Worm (Caenorhabditis elegans) whole organism, young adult: ENCODE measurements around the gene valv-1.

Experiments used
- B0019.2 ChIP-seq: fragments of 200-800 bp; sonication (Bioruptor generic); conservative IDR thresholded peaks from 2 replicates; pipeline ENCODE4 v1.3.6; 2022; ENCODE audit warnings: missing genetic modification reagents, missing genetic modification characterization, missing compliant biosample characterization
- B0336.3 ChIP-seq: fragments of 200-800 bp; sonication (Bioruptor generic); IDR thresholded peaks from 2 replicates; pipeline ENCODE4 v1.3.6; 2022; ENCODE audit warnings: missing genetic modification characterization, missing compliant biosample characterization
- D2030.7 ChIP-seq: fragments of 200-800 bp; sonication (Bioruptor generic); IDR thresholded peaks from 2 replicates; pipeline ENCODE4 v1.3.6; 2022; ENCODE audit warnings: missing genetic modification reagents, missing genetic modification characterization, missing compliant biosample characterization
- F10E7.11 ChIP-seq: sonication (generic microtip); optimal IDR thresholded peaks from 2 replicates; lab custom pipeline; 2017; ENCODE audit warnings: mild to moderate bottlenecking, missing genetic modification characterization, moderate library complexity, missing compliant biosample characterization
- F33H1.4 ChIP-seq: fragments of 200-800 bp; sonication (Bioruptor generic); IDR thresholded peaks from 2 replicates; pipeline ENCODE4 v1.3.6; 2022; ENCODE audit warnings: missing genetic modification reagents, missing genetic modification characterization, missing compliant biosample characterization
- F39B2.1 ChIP-seq: fragments of 200-800 bp; sonication (Bioruptor generic); IDR thresholded peaks from 2 replicates; pipeline ENCODE4 v1.3.6; 2022; ENCODE audit warnings: missing genetic modification reagents, missing genetic modification characterization, missing compliant biosample characterization
- F49E8.2 ChIP-seq: sonication (generic microtip); optimal IDR thresholded peaks from 3 replicates; lab custom pipeline; 2017; ENCODE audit warnings: missing genetic modification characterization, mild to moderate bottlenecking, missing compliant biosample characterization, antibody characterized with exemption, moderate library complexity; ENCODE audit not compliant: insufficient read depth
- K12H6.12 ChIP-seq: fragments of 200-800 bp; sonication (Bioruptor generic); optimal IDR thresholded peaks from 2 replicates; lab custom pipeline; 2018; ENCODE audit warnings: mild to moderate bottlenecking, missing genetic modification characterization, missing compliant biosample characterization
- Y56A3A.18 ChIP-seq: fragments of 200-800 bp; sonication (Bioruptor generic); IDR thresholded peaks from 2 replicates; pipeline ENCODE4 v1.3.6; 2022; ENCODE audit warnings: missing genetic modification reagents, missing genetic modification characterization, missing compliant biosample characterization
- Y67H2A.10 ChIP-seq: fragments of 200-800 bp; sonication (Bioruptor generic); conservative IDR thresholded peaks from 2 replicates; pipeline ENCODE4 v1.3.6; 2022; ENCODE audit warnings: missing genetic modification reagents, missing genetic modification characterization, missing compliant biosample characterization
- Y95B8A.8 ChIP-seq: fragments of 200-800 bp; sonication (Bioruptor generic); IDR thresholded peaks from 2 replicates; pipeline ENCODE4 v1.3.6; 2022; ENCODE audit warnings: missing genetic modification reagents, missing genetic modification characterization, missing compliant biosample characterization
- bed-2 ChIP-seq: fragments of 200-800 bp; sonication (Bioruptor generic); IDR thresholded peaks from 2 replicates; pipeline ENCODE4 v1.3.6; 2022; ENCODE audit warnings: missing genetic modification reagents, missing genetic modification characterization, missing compliant biosample characterization
- ccch-3 ChIP-seq: fragments of 200-800 bp; sonication (Bioruptor generic); optimal IDR thresholded peaks from 2 replicates; lab custom pipeline; 2018; ENCODE audit warnings: mild to moderate bottlenecking, missing genetic modification characterization, missing compliant biosample characterization
- cebp-1 ChIP-seq, 2 experiments: fragments of 200-800 bp in 1 of 2; sonication (Bioruptor generic) in 1 of 2; sonication (generic microtip) in 1 of 2; IDR thresholded peaks in 1 of 2; optimal IDR thresholded peaks in 1 of 2; 2 replicates each; pipeline versions ENCODE4 v1.3.6 to Lab custom; 2017 to 2022; ENCODE audit warnings: missing compliant biosample characterization in 2 of 2, missing genetic modification characterization in 2 of 2, mild to moderate bottlenecking in 1 of 2, missing genetic modification reagents in 1 of 2, moderate library complexity in 1 of 2
- cebp-2 ChIP-seq: fragments of 200-800 bp; sonication (Bioruptor generic); IDR thresholded peaks from 2 replicates; pipeline ENCODE4 v1.3.6; 2022; ENCODE audit warnings: missing genetic modification characterization, missing compliant biosample characterization
- ceh-91 ChIP-seq: fragments of 200-800 bp; sonication (Bioruptor generic); IDR thresholded peaks from 2 replicates; pipeline ENCODE4 v1.3.6; 2022; ENCODE audit warnings: missing genetic modification reagents, missing genetic modification characterization, missing compliant biosample characterization
- dpl-1 ChIP-seq: fragments of 150-350 bp; optimal IDR thresholded peaks from 2 replicates; lab custom pipeline; 2014; ENCODE audit warnings: missing biosample characterization, missing genetic modification reagents, missing genetic modification characterization
- efl-1 ChIP-seq: fragments of 150-350 bp; optimal IDR thresholded peaks from 2 replicates; lab custom pipeline; 2014; ENCODE audit warnings: missing biosample characterization, missing genetic modification reagents, missing genetic modification characterization
- egl-18 ChIP-seq: fragments of 200-800 bp; sonication (Bioruptor generic); IDR thresholded peaks from 2 replicates; pipeline ENCODE4 v1.3.6; 2022; ENCODE audit warnings: missing genetic modification reagents, missing genetic modification characterization, missing compliant biosample characterization
- egl-44 ChIP-seq: fragments of 200-800 bp; sonication (Bioruptor generic); IDR thresholded peaks from 2 replicates; pipeline ENCODE4 v1.3.6; 2022; ENCODE audit warnings: missing genetic modification reagents, missing genetic modification characterization, missing compliant biosample characterization
- fkh-3 ChIP-seq: sonication (generic microtip); optimal IDR thresholded peaks from 2 replicates; lab custom pipeline; 2016; ENCODE audit warnings: mild to moderate bottlenecking, missing genetic modification characterization, missing compliant biosample characterization
- him-1 ChIP-seq: sonication (generic microtip); optimal IDR thresholded peaks from 2 replicates; lab custom pipeline; 2016; ENCODE audit warnings: missing genotype, missing genetic modification reagents, missing genetic modification characterization, missing compliant biosample characterization
- hlh-12 ChIP-seq: sonication (generic microtip); optimal IDR thresholded peaks from 2 replicates; lab custom pipeline; 2016; ENCODE audit warnings: missing genetic modification characterization, missing compliant biosample characterization
- hmg-1.2 ChIP-seq: fragments of 200-800 bp; sonication (Bioruptor generic); IDR thresholded peaks from 2 replicates; pipeline ENCODE4 v1.3.6; 2022; ENCODE audit warnings: missing genetic modification reagents, missing genetic modification characterization, missing compliant biosample characterization
- hrde-1 ChIP-seq: sonication (generic microtip); optimal IDR thresholded peaks from 2 replicates; lab custom pipeline; 2016; ENCODE audit warnings: missing genetic modification characterization, mild to moderate bottlenecking, missing compliant biosample characterization, moderate library complexity, missing genotype, missing genetic modification reagents, borderline replicate concordance
- let-607 ChIP-seq, 2 experiments: fragments of 200-800 bp in 1 of 2; sonication (Bioruptor generic) in 1 of 2; sonication (generic microtip) in 1 of 2; optimal IDR thresholded peaks; 2 replicates each; lab custom pipeline; 2016 to 2018; ENCODE audit warnings: mild to moderate bottlenecking in 2 of 2, missing compliant biosample characterization in 2 of 2, missing genetic modification characterization in 2 of 2, moderate library complexity in 2 of 2, missing genotype in 1 of 2
- lin-35 ChIP-seq, 3 experiments: fragments of 150-350 bp in 2 of 3; sonication (generic microtip) in 1 of 3; optimal IDR thresholded peaks; 2 replicates each; lab custom pipeline; 2014 to 2018; ENCODE audit warnings: missing biosample characterization in 3 of 3, missing genetic modification characterization in 3 of 3, missing genetic modification reagents in 3 of 3
- lin-54 ChIP-seq: fragments of 200-800 bp; sonication (Bioruptor generic); optimal IDR thresholded peaks from 2 replicates; lab custom pipeline; 2018; ENCODE audit warnings: mild to moderate bottlenecking, missing genetic modification characterization, missing compliant biosample characterization
- lir-1 ChIP-seq: fragments of 200-800 bp; sonication (Bioruptor generic); conservative IDR thresholded peaks from 2 replicates; pipeline ENCODE4 v1.3.6; 2022; ENCODE audit warnings: missing genetic modification reagents, missing genetic modification characterization, missing compliant biosample characterization
- lsl-1 ChIP-seq: fragments of 200-800 bp; sonication (Bioruptor generic); optimal IDR thresholded peaks from 2 replicates; lab custom pipeline; 2018; ENCODE audit warnings: mild to moderate bottlenecking, missing genetic modification characterization, moderate library complexity, missing compliant biosample characterization
- madf-3 ChIP-seq: fragments of 200-800 bp; sonication (Bioruptor generic); IDR thresholded peaks from 2 replicates; pipeline ENCODE4 v1.3.6; 2022; ENCODE audit warnings: missing genetic modification reagents, missing genetic modification characterization, missing compliant biosample characterization
- madf-8 ChIP-seq: fragments of 200-800 bp; sonication (Bioruptor generic); conservative IDR thresholded peaks from 2 replicates; pipeline ENCODE4 v1.3.6; 2022; ENCODE audit warnings: missing genetic modification reagents, missing genetic modification characterization, missing compliant biosample characterization
- nfyb-1 ChIP-seq: fragments of 200-800 bp; sonication (Bioruptor generic); IDR thresholded peaks from 2 replicates; pipeline ENCODE4 v1.3.6; 2022; ENCODE audit warnings: missing genetic modification reagents, missing genetic modification characterization, missing compliant biosample characterization
- nhr-179 ChIP-seq: sonication (generic microtip); optimal IDR thresholded peaks from 2 replicates; lab custom pipeline; 2016; ENCODE audit warnings: mild to moderate bottlenecking, missing genetic modification characterization, missing compliant biosample characterization
- pbrm-1 ChIP-seq: fragments of 200-800 bp; sonication (Bioruptor generic); IDR thresholded peaks from 2 replicates; pipeline ENCODE4 v1.3.6; 2022; ENCODE audit warnings: missing genetic modification reagents, missing genetic modification characterization, missing compliant biosample characterization
- rpc-1 ChIP-seq, 2 experiments: fragments of 150-350 bp in 1 of 2; sonication (generic microtip) in 1 of 2; optimal IDR thresholded peaks; 2 replicates each; lab custom pipeline; 2014 to 2018; ENCODE audit warnings: missing biosample characterization in 1 of 2, missing genetic modification characterization in 1 of 2, missing genetic modification reagents in 1 of 2, missing genotype in 1 of 2
- snpc-4 ChIP-seq, 5 experiments: fragments of 150-350 bp in 1 of 5; sonication (generic microtip) in 4 of 5; optimal IDR thresholded peaks; 2 replicates each; lab custom pipeline; 2014 to 2018; ENCODE audit warnings: missing genetic modification characterization in 5 of 5, missing biosample characterization in 3 of 5, antibody characterized with exemption in 2 of 5, mild to moderate bottlenecking in 2 of 5, missing compliant biosample characterization in 2 of 5, missing genotype in 2 of 5, moderate library complexity in 2 of 5, missing genetic modification reagents in 1 of 5
- tbx-9 ChIP-seq: sonication (generic microtip); optimal IDR thresholded peaks from 2 replicates; lab custom pipeline; 2016; ENCODE audit warnings: borderline replicate concordance, missing genetic modification characterization, inconsistent platforms, missing compliant biosample characterization
- unc-62 ChIP-seq: fragments of 150-350 bp; optimal IDR thresholded peaks from 2 replicates; lab custom pipeline; 2014; ENCODE audit warnings: missing biosample characterization, missing genetic modification reagents, missing genetic modification characterization
- ztf-22 ChIP-seq: fragments of 200-800 bp; sonication (Bioruptor generic); optimal IDR thresholded peaks from 2 replicates; lab custom pipeline; 2018; ENCODE audit warnings: mild to moderate bottlenecking, missing genetic modification characterization, moderate library complexity, missing compliant biosample characterization
- ztf-25 ChIP-seq: fragments of 200-800 bp; sonication (Bioruptor generic); IDR thresholded peaks from 2 replicates; pipeline ENCODE4 v1.3.6; 2022; ENCODE audit warnings: missing genetic modification reagents, missing genetic modification characterization, missing compliant biosample characterization
- ztf-6 ChIP-seq: fragments of 200-800 bp; sonication (Bioruptor generic); IDR thresholded peaks from 2 replicates; pipeline ENCODE4 v1.3.6; 2022; ENCODE audit warnings: missing genetic modification reagents, missing genetic modification characterization, missing compliant biosample characterization

valv-1 gene

DNA sequence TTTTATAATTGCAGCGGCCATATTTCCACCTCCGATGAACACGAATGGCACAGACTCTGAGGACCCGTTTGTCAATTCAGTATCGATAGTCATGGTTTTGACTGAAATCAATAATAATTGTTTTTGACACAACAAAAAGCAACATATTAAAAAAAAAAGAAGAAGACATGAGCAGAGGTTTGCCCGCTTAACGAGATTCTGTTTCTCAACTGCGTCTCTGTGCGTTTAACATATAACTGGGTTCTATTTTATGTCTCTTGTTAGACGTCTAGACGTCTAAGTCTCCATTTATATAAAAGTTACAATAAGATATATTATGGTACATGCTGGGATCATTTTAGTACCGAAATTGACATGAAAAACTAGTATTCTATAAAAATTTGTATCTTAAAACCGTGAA is 32.1 kb upstream of the valv-1 start, which contains the start of gene pycr-4:
Gene pycr-4, minus strand, starts transcription at position 101 of the 400 bp plus-strand sequence.
- no peak for TF ChIP-seq ccch-3 (GFP tag; lab: Kevin White, UChicago)
- TF ChIP-seq ztf-6 (GFP tag; lab: Robert Waterston, UW) = no peak
- no peak for TF ChIP-seq let-607 (tag; optimal IDR thresholded peaks at IDR 0.05; lab: Kevin White, UChicago)
- TF ChIP-seq hmg-1.2 (GFP tag; lab: Robert Waterston, UW) = peak; percentile 36; the same call in 1 of the 2 replicates

DNA sequence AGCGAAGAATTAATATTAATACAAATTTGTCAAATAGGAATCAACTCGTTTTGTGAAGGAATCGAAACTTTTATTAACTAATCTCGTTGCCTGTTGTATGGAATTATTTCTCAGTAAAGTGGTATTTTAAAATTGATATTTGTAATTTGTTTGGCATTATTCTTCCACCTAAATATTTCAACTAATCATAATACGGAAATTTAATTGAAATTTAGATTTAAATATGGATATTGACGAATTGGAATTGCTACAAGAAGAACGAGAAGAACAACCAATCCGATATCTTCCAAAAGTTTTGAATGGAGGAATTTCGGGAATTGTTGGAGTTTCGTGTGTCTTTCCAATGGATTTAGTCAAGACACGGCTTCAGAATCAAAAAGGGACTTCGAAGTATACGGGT is 29.7 kb upstream of the valv-1 start, which contains the start of gene slc-25A18.2:
Gene slc-25A18.2, plus strand, starts transcription at position 216 of the 400 bp plus-strand sequence.
- no peak for TF ChIP-seq lsl-1 (GFP tag; lab: Kevin White, UChicago)
- no peak for TF ChIP-seq B0336.3
- no peak for TF ChIP-seq Y95B8A.8 (GFP tag; lab: Robert Waterston, UW)
- TF ChIP-seq ceh-91 (GFP tag; lab: Robert Waterston, UW) = no peak
- no peak for TF ChIP-seq cebp-2 (GFP tag; lab: Robert Waterston, UW)
- no peak for TF ChIP-seq pbrm-1 (GFP tag; lab: Robert Waterston, UW)

DNA sequence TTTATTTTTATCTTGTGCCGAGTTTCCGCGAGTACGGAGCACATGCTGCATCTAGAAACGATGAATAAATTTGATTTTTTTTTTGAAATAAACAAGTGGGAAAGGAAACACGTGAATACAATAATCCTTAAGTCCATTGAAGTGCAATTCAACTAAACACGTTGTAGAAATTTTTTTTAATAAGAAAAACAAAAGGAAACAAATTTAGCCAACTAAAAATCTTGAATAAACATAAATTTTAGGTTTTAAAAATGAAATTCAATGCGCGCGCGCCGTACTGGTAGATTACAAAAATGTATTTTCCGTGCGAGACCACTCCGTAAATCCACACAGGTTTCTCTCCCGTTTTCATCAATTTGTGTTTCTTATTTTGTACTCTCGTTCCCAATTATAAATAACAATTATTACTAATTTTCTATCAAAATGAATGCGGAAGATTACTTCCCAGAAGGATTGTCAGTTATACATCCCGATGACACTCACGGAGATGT is 28.1 kb upstream of the valv-1 start, which contains the start of the genes plk-3 and F55G1.6:
Gene plk-3, minus strand, starts transcription at position 51 of the 491 bp plus-strand sequence.
Gene F55G1.6, plus strand, starts transcription at position 359 of the 491 bp plus-strand sequence.
- TF ChIP-seq cebp-1 (GFP tag; IDR thresholded peaks at IDR 0.05; lab: Robert Waterston, UW) (no peak), cebp-1 (tag; optimal IDR thresholded peaks at IDR 0.05; lab: Kevin White, UChicago) (no peak), F39B2.1 (no peak), bed-2 (no peak), hrde-1 (tag; lab: Kevin White, UChicago) (no peak), dpl-1 (GFP tag; lab: Kevin White, UChicago) (peak; percentile 35), D2030.7 (GFP tag; lab: Robert Waterston, UW) (peak; percentile 57), K12H6.12 (tag; lab: Kevin White, UChicago) (no peak), rpc-1 (optimal IDR thresholded peaks at IDR 0.05; lab: Kevin White, UChicago) (no peak), rpc-1 (tag; optimal IDR thresholded peaks at IDR 0.05; lab: Kevin White, UChicago) (no peak), F33H1.4 (GFP tag; lab: Robert Waterston, UW) (peak; percentile 89), ztf-25 (no peak), Y67H2A.10 (no peak), nfyb-1 (GFP tag; lab: Robert Waterston, UW) (no peak), hlh-12 (no peak), lin-54 (GFP tag; lab: Kevin White, UChicago) (no peak), ztf-22 (GFP tag; lab: Kevin White, UChicago) (no peak), nhr-179 (tag; lab: Kevin White, UChicago) (no peak), egl-44 (GFP tag; lab: Robert Waterston, UW) (no peak), B0019.2 (peak; percentile 52; the same call in 1 of the 2 replicates), lin-35 (GFP tag; optimal IDR thresholded peaks at IDR 0.05; lab: Kevin White, UChicago) (no peak), lir-1 (GFP tag; lab: Robert Waterston, UW) (no peak), F49E8.2 (tag; lab: Kevin White, UChicago) (peak; percentile 44), snpc-4 (GFP tag; optimal IDR thresholded peaks at IDR 0.05; lab: Kevin White, UChicago) (no peak), snpc-4 (tag; optimal IDR thresholded peaks at IDR 0.05; lab: Kevin White, UChicago) (peak in 1 of 4 experiments; percentile 20), F10E7.11 (no peak), tbx-9 (tag; lab: Kevin White, UChicago) (no peak), fkh-3 (tag; lab: Kevin White, UChicago) (no peak), ztf-6 (GFP tag; lab: Robert Waterston, UW) (no peak), him-1 (tag; lab: Kevin White, UChicago) (peak; percentile 11), ceh-91 (GFP tag; lab: Robert Waterston, UW) (peak; percentile 73), madf-3 (GFP tag; lab: Robert Waterston, UW) (0 out of 2 replicates have a peak, but pooled peaks have one; percentile 53), Y56A3A.18 (GFP tag; lab: Robert Waterston, UW) (no peak), efl-1 (GFP tag; lab: Kevin White, UChicago) (peak; percentile 94), egl-18 (GFP tag; lab: Robert Waterston, UW) (no peak), unc-62 (GFP tag; lab: Kevin White, UChicago) (no peak), madf-8 (peak; percentile 73), let-607 (tag; optimal IDR thresholded peaks at IDR 0.05; lab: Kevin White, UChicago) (no peak)
